Fruit fly (Drosophila melanogaster) whole organism, wandering third instar larva: ENCODE measurements around the gene Polr3G.

Experiments used
- Dfd ChIP-seq: fragments of >200 bp; optimal IDR thresholded peaks from 2 replicates; lab custom pipeline; 2017; ENCODE audit warnings: missing biosample characterization, missing genetic modification characterization
- Hr78 ChIP-seq: fragments of >200 bp; optimal IDR thresholded peaks from 2 replicates; lab custom pipeline; 2017; ENCODE audit warnings: missing biosample characterization, missing genetic modification characterization
- Jra ChIP-seq: sonication (Bioruptor generic); optimal IDR thresholded peaks from 2 replicates; lab custom pipeline; 2016; ENCODE audit warnings: missing biosample characterization, missing genetic modification characterization
- Myc ChIP-seq: fragments of >200 bp; optimal IDR thresholded peaks from 2 replicates; lab custom pipeline; 2017
- OdsH ChIP-seq: fragments of 200-800 bp; sonication (Bioruptor generic); optimal IDR thresholded peaks from 2 replicates; lab custom pipeline; 2016; ENCODE audit warnings: missing biosample characterization, mild to moderate bottlenecking, missing genetic modification characterization
- psq ChIP-seq: fragments of 200-800 bp; sonication (Bioruptor generic); optimal IDR thresholded peaks from 3 replicates; lab custom pipeline; 2017; ENCODE audit warnings: missing biosample characterization, mild to moderate bottlenecking, missing genetic modification characterization, moderate library complexity

dm6 chr3L:17393098-17393497, 33.8 kb downstream of the Polr3G start:
- no peak for TF ChIP-seq psq
- no peak for TF ChIP-seq Dfd
- TF ChIP-seq Hr78 (GFP tag; lab: Kevin White, UChicago), result no peak
- TF ChIP-seq OdsH (GFP tag; lab: Kevin White, UChicago), result no peak
- no peak for TF ChIP-seq Myc
- TF ChIP-seq Jra (GFP tag; lab: Kevin White, UChicago), result no peak
